Worm (Caenorhabditis elegans) whole organism, young adult: ENCODE data around the gene C18E9.7.
A peak's percentile ranks its signal among the peaks of the same experiment; 100 is the strongest.

ENCODE experiments used
- C17E4.6 ChIP-seq: fragments of 200-800 bp; sonication (Bioruptor generic); IDR thresholded peaks from 2 replicates; pipeline ENCODE4 v1.3.6; 2022; ENCODE audit warnings: missing genetic modification reagents, missing genetic modification characterization, missing compliant biosample characterization
- F23B12.7 ChIP-seq: sonication (generic microtip); optimal IDR thresholded peaks from 2 replicates; lab custom pipeline; 2017; ENCODE audit warnings: missing genetic modification characterization, mild to moderate bottlenecking, missing compliant biosample characterization, antibody characterized with exemption, moderate library complexity; ENCODE audit not compliant: insufficient read depth
- F39B2.1 ChIP-seq: fragments of 200-800 bp; sonication (Bioruptor generic); IDR thresholded peaks from 2 replicates; pipeline ENCODE4 v1.3.6; 2022; ENCODE audit warnings: missing genetic modification reagents, missing genetic modification characterization, missing compliant biosample characterization
- F49E8.2 ChIP-seq: sonication (generic microtip); optimal IDR thresholded peaks from 3 replicates; lab custom pipeline; 2017; ENCODE audit warnings: missing genetic modification characterization, mild to moderate bottlenecking, missing compliant biosample characterization, antibody characterized with exemption, moderate library complexity; ENCODE audit not compliant: insufficient read depth
- Y53F4B.3 ChIP-seq: fragments of 200-800 bp; sonication (Bioruptor generic); IDR thresholded peaks from 2 replicates; pipeline ENCODE4 v1.3.6; 2022; ENCODE audit warnings: missing genetic modification reagents, missing genetic modification characterization, missing compliant biosample characterization
- Y56A3A.18 ChIP-seq: fragments of 200-800 bp; sonication (Bioruptor generic); IDR thresholded peaks from 2 replicates; pipeline ENCODE4 v1.3.6; 2022; ENCODE audit warnings: missing genetic modification reagents, missing genetic modification characterization, missing compliant biosample characterization
- Y67H2A.10 ChIP-seq: fragments of 200-800 bp; sonication (Bioruptor generic); conservative IDR thresholded peaks from 2 replicates; pipeline ENCODE4 v1.3.6; 2022; ENCODE audit warnings: missing genetic modification reagents, missing genetic modification characterization, missing compliant biosample characterization
- Y95B8A.8 ChIP-seq: fragments of 200-800 bp; sonication (Bioruptor generic); IDR thresholded peaks from 2 replicates; pipeline ENCODE4 v1.3.6; 2022; ENCODE audit warnings: missing genetic modification reagents, missing genetic modification characterization, missing compliant biosample characterization
- ZK185.1 ChIP-seq: sonication (generic microtip); optimal IDR thresholded peaks from 2 replicates; lab custom pipeline; 2016; ENCODE audit warnings: mild to moderate bottlenecking, missing genetic modification characterization, missing compliant biosample characterization; ENCODE audit not compliant: poor library complexity, severe bottlenecking
- bed-2 ChIP-seq: fragments of 200-800 bp; sonication (Bioruptor generic); IDR thresholded peaks from 2 replicates; pipeline ENCODE4 v1.3.6; 2022; ENCODE audit warnings: missing genetic modification reagents, missing genetic modification characterization, missing compliant biosample characterization
- ccch-3 ChIP-seq: fragments of 200-800 bp; sonication (Bioruptor generic); optimal IDR thresholded peaks from 2 replicates; lab custom pipeline; 2018; ENCODE audit warnings: mild to moderate bottlenecking, missing genetic modification characterization, missing compliant biosample characterization
- cebp-2 ChIP-seq: fragments of 200-800 bp; sonication (Bioruptor generic); IDR thresholded peaks from 2 replicates; pipeline ENCODE4 v1.3.6; 2022; ENCODE audit warnings: missing genetic modification characterization, missing compliant biosample characterization
- ceh-100 ChIP-seq: fragments of 200-800 bp; sonication (Bioruptor generic); IDR thresholded peaks from 2 replicates; pipeline ENCODE4 v1.3.6; 2022; ENCODE audit warnings: missing genetic modification reagents, missing genetic modification characterization, missing compliant biosample characterization
- ceh-79 ChIP-seq: sonication (generic microtip); optimal IDR thresholded peaks from 2 replicates; lab custom pipeline; 2017; ENCODE audit warnings: mild to moderate bottlenecking, missing genetic modification characterization, missing compliant biosample characterization
- chd-7 ChIP-seq: sonication (generic microtip); optimal IDR thresholded peaks from 2 replicates; lab custom pipeline; 2016; ENCODE audit warnings: mild to moderate bottlenecking, missing genetic modification characterization, moderate library complexity, missing compliant biosample characterization
- dox-1 ChIP-seq: fragments of 200-800 bp; sonication (Bioruptor generic); IDR thresholded peaks from 2 replicates; pipeline ENCODE4 v1.3.6; 2022; ENCODE audit warnings: missing genetic modification reagents, missing genetic modification characterization, missing compliant biosample characterization
- gei-17 ChIP-seq: fragments of 200-800 bp; sonication (Bioruptor generic); optimal IDR thresholded peaks from 2 replicates; lab custom pipeline; 2018; ENCODE audit warnings: mild to moderate bottlenecking, missing genetic modification characterization, missing compliant biosample characterization
- him-1 ChIP-seq: sonication (generic microtip); optimal IDR thresholded peaks from 2 replicates; lab custom pipeline; 2016; ENCODE audit warnings: missing genotype, missing genetic modification reagents, missing genetic modification characterization, missing compliant biosample characterization
- hlh-12 ChIP-seq: sonication (generic microtip); optimal IDR thresholded peaks from 2 replicates; lab custom pipeline; 2016; ENCODE audit warnings: missing genetic modification characterization, missing compliant biosample characterization
- hlh-26 ChIP-seq: fragments of 200-800 bp; sonication (Bioruptor generic); conservative IDR thresholded peaks from 2 replicates; pipeline ENCODE4 v1.3.6; 2022; ENCODE audit warnings: missing genetic modification reagents, missing genetic modification characterization, missing compliant biosample characterization
- hmg-20 ChIP-seq: fragments of 200-800 bp; sonication (Bioruptor generic); IDR thresholded peaks from 2 replicates; pipeline ENCODE4 v1.3.6; 2022; ENCODE audit warnings: missing genetic modification reagents, missing genetic modification characterization, missing compliant biosample characterization
- lin-35 ChIP-seq, 3 experiments: fragments of 150-350 bp in 2 of 3; sonication (generic microtip) in 1 of 3; optimal IDR thresholded peaks; 2 replicates each; lab custom pipeline; 2014 to 2018; ENCODE audit warnings: missing biosample characterization in 3 of 3, missing genetic modification characterization in 3 of 3, missing genetic modification reagents in 3 of 3
- lin-40 ChIP-seq: sonication (generic microtip); optimal IDR thresholded peaks from 2 replicates; lab custom pipeline; 2016; ENCODE audit warnings: missing genetic modification characterization, mild to moderate bottlenecking, missing compliant biosample characterization, missing genotype, missing genetic modification reagents
- lir-1 ChIP-seq: fragments of 200-800 bp; sonication (Bioruptor generic); conservative IDR thresholded peaks from 2 replicates; pipeline ENCODE4 v1.3.6; 2022; ENCODE audit warnings: missing genetic modification reagents, missing genetic modification characterization, missing compliant biosample characterization
- lsy-27 ChIP-seq: sonication (generic microtip); optimal IDR thresholded peaks from 2 replicates; lab custom pipeline; 2017; ENCODE audit warnings: missing genetic modification characterization, mild to moderate bottlenecking, missing compliant biosample characterization, antibody characterized with exemption, missing genotype, borderline replicate concordance; ENCODE audit not compliant: insufficient read depth
- madf-3 ChIP-seq: fragments of 200-800 bp; sonication (Bioruptor generic); IDR thresholded peaks from 2 replicates; pipeline ENCODE4 v1.3.6; 2022; ENCODE audit warnings: missing genetic modification reagents, missing genetic modification characterization, missing compliant biosample characterization
- mxl-1 ChIP-seq: sonication (generic microtip); optimal IDR thresholded peaks from 2 replicates; lab custom pipeline; 2016; ENCODE audit warnings: missing genetic modification characterization, missing compliant biosample characterization
- nfya-1 ChIP-seq: sonication (generic microtip); optimal IDR thresholded peaks from 2 replicates; lab custom pipeline; 2017; ENCODE audit warnings: antibody characterized with exemption, missing compliant biosample characterization, missing genetic modification characterization, borderline replicate concordance; ENCODE audit not compliant: insufficient read depth
- nfya-2 ChIP-seq: fragments of 200-800 bp; sonication (Bioruptor generic); IDR thresholded peaks from 2 replicates; pipeline ENCODE4 v1.3.6; 2022; ENCODE audit warnings: missing genetic modification reagents, missing genetic modification characterization, missing compliant biosample characterization
- nfyb-1 ChIP-seq: fragments of 200-800 bp; sonication (Bioruptor generic); IDR thresholded peaks from 2 replicates; pipeline ENCODE4 v1.3.6; 2022; ENCODE audit warnings: missing genetic modification reagents, missing genetic modification characterization, missing compliant biosample characterization
- nhr-120 ChIP-seq: fragments of 200-800 bp; sonication (Bioruptor generic); IDR thresholded peaks from 2 replicates; pipeline ENCODE4 v1.3.6; 2022; ENCODE audit warnings: missing genetic modification characterization, missing compliant biosample characterization
- rpc-1 ChIP-seq, 2 experiments: fragments of 150-350 bp in 1 of 2; sonication (generic microtip) in 1 of 2; optimal IDR thresholded peaks; 2 replicates each; lab custom pipeline; 2014 to 2018; ENCODE audit warnings: missing biosample characterization in 1 of 2, missing genetic modification characterization in 1 of 2, missing genetic modification reagents in 1 of 2, missing genotype in 1 of 2
- snpc-1.3 ChIP-seq: sonication (generic microtip); optimal IDR thresholded peaks from 2 replicates; lab custom pipeline; 2017; ENCODE audit warnings: missing genetic modification characterization, mild to moderate bottlenecking, missing compliant biosample characterization, antibody characterized with exemption, moderate library complexity, missing genotype, missing genetic modification reagents; ENCODE audit not compliant: insufficient read depth
- ztf-22 ChIP-seq: fragments of 200-800 bp; sonication (Bioruptor generic); optimal IDR thresholded peaks from 2 replicates; lab custom pipeline; 2018; ENCODE audit warnings: mild to moderate bottlenecking, missing genetic modification characterization, moderate library complexity, missing compliant biosample characterization
- ztf-26 ChIP-seq: sonication (generic microtip); optimal IDR thresholded peaks from 2 replicates; lab custom pipeline; 2017; ENCODE audit warnings: missing genetic modification characterization, missing compliant biosample characterization

C18E9.7 gene

DNA sequence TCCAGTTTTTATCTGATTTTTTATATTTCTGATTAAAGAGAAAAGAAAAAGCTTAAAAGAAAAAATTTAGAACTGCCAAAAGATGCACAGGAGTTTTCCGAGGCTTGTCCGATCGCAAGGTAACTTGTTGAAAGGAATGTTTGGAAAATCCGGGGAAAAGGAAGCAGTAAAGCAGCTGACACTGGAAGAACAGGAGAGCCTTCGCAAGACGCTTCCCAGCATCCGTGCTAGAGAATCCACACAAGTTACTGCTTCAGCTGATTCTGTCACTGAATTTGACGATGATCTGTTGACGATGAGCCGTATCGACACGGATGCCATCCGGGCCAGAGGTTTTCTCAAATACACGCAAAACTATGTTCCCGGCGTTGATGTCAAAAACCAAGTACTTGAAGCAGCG, 52.8 kb downstream of the C18E9.7 start, which contains the start of gene mrpl-50 (continued):
- TF ChIP-seq ceh-79 (tag; lab: Kevin White, UChicago) (no peak), ztf-22 (GFP tag; lab: Kevin White, UChicago) (no peak), cebp-2 (no peak), lsy-27 (tag; lab: Kevin White, UChicago) (no peak), Y67H2A.10 (GFP tag; lab: Robert Waterston, UW) (no peak), ccch-3 (GFP tag; lab: Kevin White, UChicago) (no peak), F39B2.1 (GFP tag; lab: Robert Waterston, UW) (0 out of 2 replicates have a peak, but pooled peaks have one; percentile 57), mxl-1 (no peak), madf-3 (GFP tag; lab: Robert Waterston, UW) (peak; percentile 71), dox-1 (GFP tag; lab: Robert Waterston, UW) (no peak), nfyb-1 (GFP tag; lab: Robert Waterston, UW) (0 out of 2 replicates have a peak, but pooled peaks have one; percentile 42), lin-35 (GFP tag; optimal IDR thresholded peaks at IDR 0.05; lab: Kevin White, UChicago) (no peak), chd-7 (tag; lab: Kevin White, UChicago) (peak; percentile 9), ceh-100 (no peak), nhr-120 (no peak), ztf-26 (peak; percentile 3), hmg-20 (GFP tag; lab: Robert Waterston, UW) (no peak), ZK185.1 (tag; lab: Kevin White, UChicago) (no peak), bed-2 (GFP tag; lab: Robert Waterston, UW) (no peak), snpc-1.3 (peak; percentile 50), F49E8.2 (tag; lab: Kevin White, UChicago) (no peak), hlh-26 (GFP tag; lab: Robert Waterston, UW) (no peak), rpc-1 (optimal IDR thresholded peaks at IDR 0.05; lab: Kevin White, UChicago) (no peak), rpc-1 (tag; optimal IDR thresholded peaks at IDR 0.05; lab: Kevin White, UChicago) (no peak), lin-40 (tag; lab: Kevin White, UChicago) (no peak), Y56A3A.18 (GFP tag; lab: Robert Waterston, UW) (peak; percentile 36; the same call in 1 of the 2 replicates), him-1 (tag; lab: Kevin White, UChicago) (no peak), lir-1 (GFP tag; lab: Robert Waterston, UW) (no peak), F23B12.7 (tag; lab: Kevin White, UChicago) (no peak), gei-17 (no peak), nfya-1 (tag; lab: Kevin White, UChicago) (no peak), C17E4.6 (GFP tag; lab: Robert Waterston, UW) (no peak), hlh-12 (tag; lab: Kevin White, UChicago) (no peak), nfya-2 (GFP tag; lab: Robert Waterston, UW) (no peak), Y53F4B.3 (no peak), Y95B8A.8 (no peak)
